Worm (Caenorhabditis elegans): ENCODE data around the gene cey-1.

- TF ChIP-seq fkh-2 (tag; optimal IDR thresholded peaks at IDR 0.05) (no peak), jun-1 (tag; optimal IDR thresholded peaks at IDR 0.05) (no peak), nfya-1 (tag; optimal IDR thresholded peaks at IDR 0.05; ENCODE audit: insufficient read depth) (no peak), tbx-2 (tag; optimal IDR thresholded peaks at IDR 0.05) (no peak), unc-62 (GFP tag; optimal IDR thresholded peaks at IDR 0.05) (no peak), nhr-28 (tag; optimal IDR thresholded peaks at IDR 0.05) (no peak), ztf-11 (tag; optimal IDR thresholded peaks at IDR 0.05) (no peak), snpc-4 (tag; optimal IDR thresholded peaks at IDR 0.05) (no peak), ama-1 (optimal IDR thresholded peaks at IDR 0.05) (no peak), unc-39 (tag; optimal IDR thresholded peaks at IDR 0.05) (no peak), nhr-12 (tag; optimal IDR thresholded peaks at IDR 0.05) (no peak)
Observed at ce11 chrII:11043546-11044192, 2.7 kb upstream of the cey-1 start.

Measured in whole organism, L3 larva.